Worm (Caenorhabditis elegans) whole organism, young adult: ENCODE measurements around the gene cyc-2.1.

Experiments
- C17E4.6 ChIP-seq: fragments of 200-800 bp; sonication (Bioruptor generic); IDR thresholded peaks from 2 replicates; pipeline ENCODE4 v1.3.6; 2022; ENCODE audit warnings: missing genetic modification reagents, missing genetic modification characterization, missing compliant biosample characterization
- D2030.7 ChIP-seq: fragments of 200-800 bp; sonication (Bioruptor generic); IDR thresholded peaks from 2 replicates; pipeline ENCODE4 v1.3.6; 2022; ENCODE audit warnings: missing genetic modification reagents, missing genetic modification characterization, missing compliant biosample characterization
- F22D6.2 ChIP-seq: sonication (generic microtip); optimal IDR thresholded peaks from 2 replicates; lab custom pipeline; 2016; ENCODE audit warnings: mild to moderate bottlenecking, missing genetic modification characterization, missing compliant biosample characterization
- F39B2.1 ChIP-seq: fragments of 200-800 bp; sonication (Bioruptor generic); IDR thresholded peaks from 2 replicates; pipeline ENCODE4 v1.3.6; 2022; ENCODE audit warnings: missing genetic modification reagents, missing genetic modification characterization, missing compliant biosample characterization
- F49E8.2 ChIP-seq: sonication (generic microtip); optimal IDR thresholded peaks from 3 replicates; lab custom pipeline; 2017; ENCODE audit warnings: missing genetic modification characterization, mild to moderate bottlenecking, missing compliant biosample characterization, antibody characterized with exemption, moderate library complexity; ENCODE audit not compliant: insufficient read depth
- F57A8.1 ChIP-seq: fragments of 200-800 bp; sonication (Bioruptor generic); optimal IDR thresholded peaks from 2 replicates; lab custom pipeline; 2018; ENCODE audit warnings: mild to moderate bottlenecking, missing genetic modification characterization, moderate library complexity, missing compliant biosample characterization
- K11D2.4 ChIP-seq: fragments of 200-800 bp; sonication (Bioruptor generic); IDR thresholded peaks from 2 replicates; pipeline ENCODE4 v1.3.6; 2022; ENCODE audit warnings: missing genetic modification reagents, missing genetic modification characterization, missing compliant biosample characterization
- K12H6.12 ChIP-seq: fragments of 200-800 bp; sonication (Bioruptor generic); optimal IDR thresholded peaks from 2 replicates; lab custom pipeline; 2018; ENCODE audit warnings: mild to moderate bottlenecking, missing genetic modification characterization, missing compliant biosample characterization
- T26A5.8 ChIP-seq: sonication (generic microtip); optimal IDR thresholded peaks from 2 replicates; lab custom pipeline; 2016; ENCODE audit warnings: missing genetic modification characterization, missing compliant biosample characterization
- Y53F4B.3 ChIP-seq: fragments of 200-800 bp; sonication (Bioruptor generic); IDR thresholded peaks from 2 replicates; pipeline ENCODE4 v1.3.6; 2022; ENCODE audit warnings: missing genetic modification reagents, missing genetic modification characterization, missing compliant biosample characterization
- Y67H2A.10 ChIP-seq: fragments of 200-800 bp; sonication (Bioruptor generic); conservative IDR thresholded peaks from 2 replicates; pipeline ENCODE4 v1.3.6; 2022; ENCODE audit warnings: missing genetic modification reagents, missing genetic modification characterization, missing compliant biosample characterization
- Y79H2A.3 ChIP-seq: fragments of 200-800 bp; sonication (Bioruptor generic); conservative IDR thresholded peaks from 2 replicates; pipeline ENCODE4 v1.3.6; 2022; ENCODE audit warnings: missing genetic modification reagents, missing genetic modification characterization, missing compliant biosample characterization
- attf-5 ChIP-seq: fragments of 200-800 bp; sonication (Bioruptor generic); optimal IDR thresholded peaks from 2 replicates; lab custom pipeline; 2018; ENCODE audit warnings: mild to moderate bottlenecking, missing genetic modification characterization, missing compliant biosample characterization
- bed-1 ChIP-seq: fragments of 200-800 bp; sonication (Bioruptor generic); IDR thresholded peaks from 2 replicates; pipeline ENCODE4 v1.3.6; 2022; ENCODE audit warnings: missing genetic modification reagents, missing genetic modification characterization, missing compliant biosample characterization
- bed-2 ChIP-seq: fragments of 200-800 bp; sonication (Bioruptor generic); IDR thresholded peaks from 2 replicates; pipeline ENCODE4 v1.3.6; 2022; ENCODE audit warnings: missing genetic modification reagents, missing genetic modification characterization, missing compliant biosample characterization
- ceh-58 ChIP-seq: fragments of 200-800 bp; sonication (Bioruptor generic); IDR thresholded peaks from 2 replicates; pipeline ENCODE4 v1.3.6; 2022; ENCODE audit warnings: missing genetic modification characterization, missing compliant biosample characterization
- ceh-79 ChIP-seq: sonication (generic microtip); optimal IDR thresholded peaks from 2 replicates; lab custom pipeline; 2017; ENCODE audit warnings: mild to moderate bottlenecking, missing genetic modification characterization, missing compliant biosample characterization
- dpff-1 ChIP-seq: sonication (generic microtip); optimal IDR thresholded peaks from 2 replicates; lab custom pipeline; 2017; ENCODE audit warnings: mild to moderate bottlenecking, missing genetic modification characterization, missing compliant biosample characterization
- efl-1 ChIP-seq: fragments of 150-350 bp; optimal IDR thresholded peaks from 2 replicates; lab custom pipeline; 2014; ENCODE audit warnings: missing biosample characterization, missing genetic modification reagents, missing genetic modification characterization
- ekl-4 ChIP-seq: fragments of 200-800 bp; sonication (Bioruptor generic); IDR thresholded peaks from 2 replicates; pipeline ENCODE4 v1.3.6; 2022; ENCODE audit warnings: missing genetic modification reagents, missing genetic modification characterization, missing compliant biosample characterization
- ets-4 ChIP-seq: fragments of 200-800 bp; sonication (Bioruptor generic); optimal IDR thresholded peaks from 2 replicates; lab custom pipeline; 2018; ENCODE audit warnings: mild to moderate bottlenecking, missing genetic modification characterization, missing compliant biosample characterization
- him-1 ChIP-seq: sonication (generic microtip); optimal IDR thresholded peaks from 2 replicates; lab custom pipeline; 2016; ENCODE audit warnings: missing genotype, missing genetic modification reagents, missing genetic modification characterization, missing compliant biosample characterization
- hlh-26 ChIP-seq: fragments of 200-800 bp; sonication (Bioruptor generic); conservative IDR thresholded peaks from 2 replicates; pipeline ENCODE4 v1.3.6; 2022; ENCODE audit warnings: missing genetic modification reagents, missing genetic modification characterization, missing compliant biosample characterization
- hmg-1.2 ChIP-seq: fragments of 200-800 bp; sonication (Bioruptor generic); IDR thresholded peaks from 2 replicates; pipeline ENCODE4 v1.3.6; 2022; ENCODE audit warnings: missing genetic modification reagents, missing genetic modification characterization, missing compliant biosample characterization
- hmg-20 ChIP-seq: fragments of 200-800 bp; sonication (Bioruptor generic); IDR thresholded peaks from 2 replicates; pipeline ENCODE4 v1.3.6; 2022; ENCODE audit warnings: missing genetic modification reagents, missing genetic modification characterization, missing compliant biosample characterization
- let-526 ChIP-seq: fragments of 200-800 bp; sonication (Bioruptor generic); IDR thresholded peaks from 2 replicates; pipeline ENCODE4 v1.3.6; 2022; ENCODE audit warnings: missing genetic modification reagents, missing genetic modification characterization, missing compliant biosample characterization
- let-607 ChIP-seq, 2 experiments: fragments of 200-800 bp in 1 of 2; sonication (Bioruptor generic) in 1 of 2; sonication (generic microtip) in 1 of 2; optimal IDR thresholded peaks; 2 replicates each; lab custom pipeline; 2016 to 2018; ENCODE audit warnings: mild to moderate bottlenecking in 2 of 2, missing compliant biosample characterization in 2 of 2, missing genetic modification characterization in 2 of 2, moderate library complexity in 2 of 2, missing genotype in 1 of 2
- lin-54 ChIP-seq: fragments of 200-800 bp; sonication (Bioruptor generic); optimal IDR thresholded peaks from 2 replicates; lab custom pipeline; 2018; ENCODE audit warnings: mild to moderate bottlenecking, missing genetic modification characterization, missing compliant biosample characterization
- lir-1 ChIP-seq: fragments of 200-800 bp; sonication (Bioruptor generic); conservative IDR thresholded peaks from 2 replicates; pipeline ENCODE4 v1.3.6; 2022; ENCODE audit warnings: missing genetic modification reagents, missing genetic modification characterization, missing compliant biosample characterization
- lsl-1 ChIP-seq: fragments of 200-800 bp; sonication (Bioruptor generic); optimal IDR thresholded peaks from 2 replicates; lab custom pipeline; 2018; ENCODE audit warnings: mild to moderate bottlenecking, missing genetic modification characterization, moderate library complexity, missing compliant biosample characterization
- lsy-27 ChIP-seq: sonication (generic microtip); optimal IDR thresholded peaks from 2 replicates; lab custom pipeline; 2017; ENCODE audit warnings: missing genetic modification characterization, mild to moderate bottlenecking, missing compliant biosample characterization, antibody characterized with exemption, missing genotype, borderline replicate concordance; ENCODE audit not compliant: insufficient read depth
- madf-3 ChIP-seq: fragments of 200-800 bp; sonication (Bioruptor generic); IDR thresholded peaks from 2 replicates; pipeline ENCODE4 v1.3.6; 2022; ENCODE audit warnings: missing genetic modification reagents, missing genetic modification characterization, missing compliant biosample characterization
- madf-6 ChIP-seq: fragments of 200-800 bp; sonication (Bioruptor generic); IDR thresholded peaks from 2 replicates; pipeline ENCODE4 v1.3.6; 2022; ENCODE audit warnings: missing genetic modification reagents, missing genetic modification characterization, missing compliant biosample characterization
- mcd-1 ChIP-seq: fragments of 200-800 bp; sonication (Bioruptor generic); IDR thresholded peaks from 2 replicates; pipeline ENCODE4 v1.3.6; 2022; ENCODE audit warnings: missing genetic modification reagents, missing genetic modification characterization, missing compliant biosample characterization
- nfya-2 ChIP-seq: fragments of 200-800 bp; sonication (Bioruptor generic); IDR thresholded peaks from 2 replicates; pipeline ENCODE4 v1.3.6; 2022; ENCODE audit warnings: missing genetic modification reagents, missing genetic modification characterization, missing compliant biosample characterization
- pbrm-1 ChIP-seq: fragments of 200-800 bp; sonication (Bioruptor generic); IDR thresholded peaks from 2 replicates; pipeline ENCODE4 v1.3.6; 2022; ENCODE audit warnings: missing genetic modification reagents, missing genetic modification characterization, missing compliant biosample characterization
- pha-4 ChIP-seq: fragments of 150-350 bp; sonication (generic microtip); optimal IDR thresholded peaks from 2 replicates; lab custom pipeline; 2014; ENCODE audit warnings: missing biosample characterization, missing genetic modification reagents, missing genetic modification characterization
- rcor-1 ChIP-seq: fragments of 200-800 bp; sonication (Bioruptor generic); IDR thresholded peaks from 2 replicates; pipeline ENCODE4 v1.3.6; 2022; ENCODE audit warnings: missing genetic modification reagents, missing genetic modification characterization, missing compliant biosample characterization
- repo-1 ChIP-seq: sonication (generic microtip); optimal IDR thresholded peaks from 2 replicates; lab custom pipeline; 2017; ENCODE audit warnings: mild to moderate bottlenecking, missing genetic modification characterization, missing compliant biosample characterization
- sea-2 ChIP-seq: fragments of 200-800 bp; sonication (Bioruptor generic); IDR thresholded peaks from 2 replicates; pipeline ENCODE4 v1.3.6; 2022; ENCODE audit warnings: missing genetic modification characterization, missing compliant biosample characterization
- sptf-2 ChIP-seq: fragments of 200-800 bp; sonication (Bioruptor generic); optimal IDR thresholded peaks from 2 replicates; lab custom pipeline; 2018; ENCODE audit warnings: mild to moderate bottlenecking, missing genetic modification characterization, missing compliant biosample characterization
- unc-62 ChIP-seq: fragments of 150-350 bp; optimal IDR thresholded peaks from 2 replicates; lab custom pipeline; 2014; ENCODE audit warnings: missing biosample characterization, missing genetic modification reagents, missing genetic modification characterization
- xnd-1 ChIP-seq: sonication (generic microtip); optimal IDR thresholded peaks from 2 replicates; lab custom pipeline; 2016; ENCODE audit warnings: missing genotype, missing genetic modification reagents, missing genetic modification characterization, missing compliant biosample characterization
- ztf-25 ChIP-seq: fragments of 200-800 bp; sonication (Bioruptor generic); IDR thresholded peaks from 2 replicates; pipeline ENCODE4 v1.3.6; 2022; ENCODE audit warnings: missing genetic modification reagents, missing genetic modification characterization, missing compliant biosample characterization
- ztf-28 ChIP-seq: fragments of 200-800 bp; sonication (Bioruptor generic); IDR thresholded peaks from 2 replicates; pipeline ENCODE4 v1.3.6; 2022; ENCODE audit warnings: missing genetic modification reagents, missing genetic modification characterization, missing compliant biosample characterization

Gene cyc-2.1

ce11 chrIV:4720522-4720921 is 28.3 kb downstream of the cyc-2.1 start (continued):
- TF ChIP-seq lin-54 (GFP tag; lab: Kevin White, UChicago) (peak; percentile 67), bed-2 (GFP tag; lab: Robert Waterston, UW) (peak; percentile 93), mcd-1 (peak; percentile 99), lir-1 (GFP tag; lab: Robert Waterston, UW) (peak; percentile 70), attf-5 (peak; percentile 50), bed-1 (GFP tag; lab: Robert Waterston, UW) (peak; percentile 95), rcor-1 (peak; percentile 89), C17E4.6 (GFP tag; lab: Robert Waterston, UW) (peak; percentile 80), Y67H2A.10 (GFP tag; lab: Robert Waterston, UW) (peak; percentile 79), madf-3 (GFP tag; lab: Robert Waterston, UW) (peak; percentile 90), ekl-4 (GFP tag; lab: Robert Waterston, UW) (peak; percentile 89), lsl-1 (GFP tag; lab: Kevin White, UChicago) (peak; percentile 12), let-526 (peak; percentile 89), Y79H2A.3 (peak; percentile 79), pbrm-1 (GFP tag; lab: Robert Waterston, UW) (peak; percentile 93), K11D2.4 (GFP tag; lab: Robert Waterston, UW) (peak; percentile 98), sea-2 (GFP tag; lab: Robert Waterston, UW) (peak; percentile 78; the same call in 1 of the 2 replicates), hmg-20 (GFP tag; lab: Robert Waterston, UW) (peak; percentile 66; the same call in 1 of the 2 replicates)

ce11 chrIV:4715785-4716184 is 33.0 kb downstream of the cyc-2.1 start, which contains the start of gene miro-1:
Gene miro-1 (minus strand): TSS chrIV:4715807.
- TF ChIP-seq mcd-1: peak; percentile 76
- TF ChIP-seq hmg-1.2 (GFP tag; lab: Robert Waterston, UW): peak; percentile 33; the same call in 1 of the 2 replicates

DNA sequence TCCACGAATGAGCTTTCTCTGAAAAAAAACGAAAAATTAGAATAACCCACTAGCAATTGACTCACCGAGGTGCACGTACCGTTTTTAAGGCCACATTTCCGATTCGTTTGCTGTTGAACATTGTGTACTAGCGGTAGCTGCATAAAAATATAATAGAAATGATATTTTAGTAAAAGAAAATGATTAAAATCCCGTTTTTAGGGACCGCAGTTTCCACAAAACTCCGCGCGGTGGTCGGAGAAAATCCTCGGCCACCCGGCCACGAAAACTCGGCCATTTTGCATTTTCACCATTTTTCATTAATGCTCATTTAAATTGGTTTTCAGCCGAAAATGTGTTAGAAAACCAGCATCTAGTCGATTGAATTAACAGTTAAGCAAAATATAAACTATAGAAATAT is 36.4 kb downstream of the cyc-2.1 start, which contains the start of gene yars-2:
yars-2 (minus strand) TSS at position 249 of the 400 bp plus-strand sequence.
- TF ChIP-seq pha-4 (tag; lab: Kevin White, UChicago) (no peak), xnd-1 (no peak), F39B2.1 (no peak), lsy-27 (tag; lab: Kevin White, UChicago) (no peak), F49E8.2 (no peak), ets-4 (GFP tag; lab: Kevin White, UChicago) (no peak), ceh-79 (tag; lab: Kevin White, UChicago) (no peak), F57A8.1 (GFP tag; lab: Kevin White, UChicago) (no peak), D2030.7 (GFP tag; lab: Robert Waterston, UW) (no peak), ztf-28 (no peak), madf-3 (GFP tag; lab: Robert Waterston, UW) (no peak), C17E4.6 (GFP tag; lab: Robert Waterston, UW) (peak; percentile 43; the same call in 1 of the 2 replicates), Y53F4B.3 (GFP tag; lab: Robert Waterston, UW) (no peak), dpff-1 (no peak), let-607 (tag; optimal IDR thresholded peaks at IDR 0.05; lab: Kevin White, UChicago) (peak in 1 of 2 experiments; percentile 13), K12H6.12 (tag; lab: Kevin White, UChicago) (no peak), him-1 (tag; lab: Kevin White, UChicago) (no peak), nfya-2 (GFP tag; lab: Robert Waterston, UW) (no peak), K11D2.4 (GFP tag; lab: Robert Waterston, UW) (0 out of 2 replicates have a peak, but pooled peaks have one; percentile 41), madf-6 (peak; percentile 32), F22D6.2 (tag; lab: Kevin White, UChicago) (no peak), efl-1 (no peak), hlh-26 (GFP tag; lab: Robert Waterston, UW) (no peak), ceh-58 (no peak), T26A5.8 (tag; lab: Kevin White, UChicago) (no peak), sptf-2 (GFP tag; lab: Kevin White, UChicago) (no peak), repo-1 (no peak), ztf-25 (GFP tag; lab: Robert Waterston, UW) (0 out of 2 replicates have a peak, but pooled peaks have one; percentile 15), Y67H2A.10 (GFP tag; lab: Robert Waterston, UW) (no peak), unc-62 (no peak)
